Fruit fly (Drosophila melanogaster): ENCODE data around the gene PH4alphaNE2.

DNA sequence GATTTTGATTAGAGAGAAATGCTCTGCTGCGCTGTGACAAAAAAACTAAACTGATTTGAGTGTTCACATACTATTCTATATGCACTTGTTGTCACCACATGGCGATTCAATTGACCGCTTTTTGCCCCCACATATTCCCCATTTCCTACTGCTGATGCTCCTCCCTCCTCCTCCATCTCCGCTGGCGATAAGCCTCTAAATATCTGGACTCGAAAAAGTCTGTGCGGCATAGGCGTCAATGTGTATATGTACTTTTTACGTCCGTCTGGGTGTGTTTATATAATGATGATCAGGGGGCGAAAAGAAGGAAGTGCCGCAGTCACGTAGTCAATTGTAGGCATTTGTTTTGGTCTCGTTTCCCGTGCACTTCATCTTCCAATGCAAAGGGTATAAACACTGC, 45.5 kb downstream of the PH4alphaNE2 start:
- TF ChIP-seq CG8478 (optimal IDR thresholded peaks at IDR 0.05) (no peak), CTCF (optimal IDR thresholded peaks at IDR 0.05) (no peak)

All from S2 (cell line).